Worm (Caenorhabditis elegans): ENCODE measurements around the gene C55A6.3.

DNA sequence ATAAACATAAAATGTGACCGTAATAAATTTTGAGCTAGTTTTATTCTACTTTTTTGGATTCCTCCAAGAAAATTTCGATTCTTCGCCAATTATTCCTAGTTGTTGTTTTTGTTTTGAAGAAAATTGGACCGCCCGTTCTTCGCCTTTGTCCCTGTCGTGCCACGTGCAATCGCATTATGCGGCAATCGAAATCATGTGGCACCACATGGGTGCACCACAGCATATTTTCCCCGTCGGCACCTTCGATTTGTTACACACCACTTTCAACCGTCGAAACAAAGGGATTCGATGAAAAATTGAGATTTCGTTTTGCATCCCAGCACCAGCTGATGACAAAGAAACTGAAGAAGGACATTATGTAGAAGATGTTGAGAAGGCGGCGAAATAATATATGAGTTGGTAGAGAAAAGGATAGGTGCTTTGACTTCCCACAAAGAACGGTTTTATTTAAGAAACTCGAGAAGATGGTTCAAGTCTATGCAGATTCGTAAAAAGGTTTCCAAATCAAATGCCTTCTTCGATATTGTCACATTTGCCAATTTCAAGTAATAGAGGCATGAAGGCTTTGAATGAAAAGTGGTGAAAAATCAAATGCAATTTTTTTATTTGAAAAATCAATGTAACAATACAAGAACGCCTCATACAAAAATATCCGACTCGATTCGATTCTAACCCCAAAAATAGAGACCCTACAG, 15.4 kb upstream of the C55A6.3 start:
- TF ChIP-seq zag-1 (tag; optimal IDR thresholded peaks at IDR 0.05) (no peak), hlh-30 (tag; optimal IDR thresholded peaks at IDR 0.05; ENCODE audit: insufficient read depth) (peak; percentile 50), saeg-2 (GFP tag; IDR thresholded peaks at IDR 0.05) (no peak), madf-5 (GFP tag; IDR thresholded peaks at IDR 0.05) (no peak), lin-39 (tag; optimal IDR thresholded peaks at IDR 0.05) (no peak), nhr-10 (tag; optimal IDR thresholded peaks at IDR 0.05) (no peak), fkh-10 (GFP tag; optimal IDR thresholded peaks at IDR 0.05) (no peak), skn-1 (tag; optimal IDR thresholded peaks at IDR 0.05) (no peak), nhr-77 (tag; optimal IDR thresholded peaks at IDR 0.05) (no peak)
